Fruit fly (Drosophila melanogaster) whole organism, embryonic: ENCODE measurements around the gene ATPsyngamma.

Source experiments
- BEAF-32 ChIP-seq: fragments of 200-800 bp; sonication (Bioruptor generic); optimal IDR thresholded peaks from 3 replicates; lab custom pipeline; 2017; ENCODE audit warnings: missing biosample characterization, missing genetic modification characterization, mild to moderate bottlenecking, moderate library complexity, missing genetic modification reagents
- Bdp1 ChIP-seq: fragments of 200-800 bp; sonication (Bioruptor generic); optimal IDR thresholded peaks from 3 replicates; lab custom pipeline; 2016; ENCODE audit warnings: missing biosample characterization, missing genetic modification characterization
- CG10565 ChIP-seq: fragments of 200-800 bp; sonication (Bioruptor generic); optimal IDR thresholded peaks from 3 replicates; lab custom pipeline; 2016; ENCODE audit warnings: missing biosample characterization, mild to moderate bottlenecking, missing genetic modification characterization
- CG11504 ChIP-seq: fragments of 200-800 bp; sonication (Bioruptor generic); optimal IDR thresholded peaks from 3 replicates; lab custom pipeline; 2019; ENCODE audit warnings: missing biosample characterization, mild to moderate bottlenecking, missing genetic modification characterization, moderate library complexity
- CG11560 ChIP-seq: fragments of 200-800 bp; sonication (Bioruptor generic); IDR thresholded peaks from 3 replicates; pipeline ENCODE4 v1.3.6; 2022; ENCODE audit warnings: missing biosample characterization, missing genetic modification characterization
- CG11696 ChIP-seq: fragments of 200-800 bp; sonication (Bioruptor generic); IDR thresholded peaks from 2 replicates; pipeline ENCODE4 v1.3.6; 2022; ENCODE audit warnings: missing biosample characterization, missing genetic modification characterization
- CG12659 ChIP-seq: fragments of 200-800 bp; sonication (Bioruptor generic); optimal IDR thresholded peaks from 3 replicates; lab custom pipeline; 2017; ENCODE audit warnings: mild to moderate bottlenecking, missing biosample characterization, missing genetic modification reagents, missing genetic modification characterization
- CG18476 ChIP-seq: fragments of 200-800 bp; sonication (Bioruptor generic); optimal IDR thresholded peaks from 2 replicates; lab custom pipeline; 2016; ENCODE audit warnings: missing biosample characterization, mild to moderate bottlenecking, missing genetic modification characterization
- CG18764 ChIP-seq: fragments of 200-800 bp; sonication (Bioruptor generic); optimal IDR thresholded peaks from 3 replicates; lab custom pipeline; 2016; ENCODE audit warnings: missing biosample characterization, missing genetic modification characterization
- CG3838 ChIP-seq: fragments of 200-800 bp; sonication (Bioruptor generic); optimal IDR thresholded peaks from 3 replicates; lab custom pipeline; 2016; ENCODE audit warnings: missing biosample characterization, missing genetic modification characterization
- CG7372 ChIP-seq: fragments of 200-800 bp; sonication (Bioruptor generic); IDR thresholded peaks from 2 replicates; pipeline ENCODE4 v1.3.6; 2022; ENCODE audit warnings: missing biosample characterization, missing genetic modification characterization
- CG7745 ChIP-seq: fragments of 200-800 bp; sonication (Bioruptor generic); optimal IDR thresholded peaks from 2 replicates; lab custom pipeline; 2018; ENCODE audit warnings: missing biosample characterization, mild to moderate bottlenecking, missing genetic modification characterization, moderate library complexity
- CG7928 ChIP-seq: fragments of 200-800 bp; sonication (Bioruptor generic); optimal IDR thresholded peaks from 2 replicates; lab custom pipeline; 2017; ENCODE audit warnings: missing biosample characterization, mild to moderate bottlenecking, missing genetic modification characterization
- CG8290 ChIP-seq, 3 experiments: fragments of 200-800 bp; sonication (Bioruptor generic); optimal IDR thresholded peaks; 2 replicates each; lab custom pipeline; 2016 to 2019; ENCODE audit warnings: missing biosample characterization in 3 of 3, missing genetic modification characterization in 3 of 3, mild to moderate bottlenecking in 2 of 3, moderate library complexity in 1 of 3
- CG8359 ChIP-seq: fragments of 200-800 bp; sonication (Bioruptor generic); optimal IDR thresholded peaks from 2 replicates; lab custom pipeline; 2017; ENCODE audit warnings: missing biosample characterization, mild to moderate bottlenecking, missing genetic modification characterization, borderline replicate concordance
- CG8478 ChIP-seq: fragments of >200 bp; optimal IDR thresholded peaks from 2 replicates; lab custom pipeline; 2018
- CG8924 ChIP-seq: fragments of 200-800 bp; optimal IDR thresholded peaks from 3 replicates; lab custom pipeline; 2019; ENCODE audit warnings: missing biosample characterization, mild to moderate bottlenecking, missing genetic modification characterization, moderate library complexity
- CG9727 ChIP-seq: fragments of 200-800 bp; sonication (Bioruptor generic); optimal IDR thresholded peaks from 3 replicates; lab custom pipeline; 2017; ENCODE audit warnings: missing biosample characterization, mild to moderate bottlenecking, missing genetic modification characterization
- Camta ChIP-seq: fragments of 200-800 bp; sonication (Bioruptor generic); optimal IDR thresholded peaks from 2 replicates; lab custom pipeline; 2016; ENCODE audit warnings: missing biosample characterization, missing genetic modification characterization
- Dad ChIP-seq: fragments of 200-800 bp; sonication (Bioruptor generic); optimal IDR thresholded peaks from 3 replicates; lab custom pipeline; 2016; ENCODE audit warnings: missing biosample characterization, missing genetic modification characterization
- Dek ChIP-seq: fragments of 200-800 bp; sonication (Bioruptor generic); optimal IDR thresholded peaks from 3 replicates; lab custom pipeline; 2019; ENCODE audit warnings: missing biosample characterization, mild to moderate bottlenecking, missing genetic modification characterization, moderate library complexity
- Fer2 ChIP-seq: fragments of 200-800 bp; sonication (Bioruptor generic); optimal IDR thresholded peaks from 2 replicates; lab custom pipeline; 2018; ENCODE audit warnings: missing biosample characterization, mild to moderate bottlenecking, missing genetic modification characterization, moderate library complexity
- HLH54F ChIP-seq: fragments of 200-800 bp; sonication (Bioruptor generic); optimal IDR thresholded peaks from 3 replicates; lab custom pipeline; 2016; ENCODE audit warnings: missing biosample characterization, missing genetic modification characterization
- Hr51 ChIP-seq, 2 experiments: fragments of 200-800 bp; sonication (Bioruptor generic); optimal IDR thresholded peaks; 2 replicates in 1 of 2; 3 replicates in 1 of 2; lab custom pipeline; 2016 to 2018; ENCODE audit warnings: missing biosample characterization in 2 of 2, missing genetic modification characterization in 2 of 2, mild to moderate bottlenecking in 1 of 2, moderate library complexity in 1 of 2
- Jarid2 ChIP-seq: fragments of 200-800 bp; sonication (Bioruptor generic); optimal IDR thresholded peaks from 3 replicates; lab custom pipeline; 2017; ENCODE audit warnings: mild to moderate bottlenecking, missing biosample characterization, missing genetic modification reagents, missing genetic modification characterization
- Lim3 ChIP-seq: fragments of 200-800 bp; sonication (Bioruptor generic); IDR thresholded peaks from 2 replicates; pipeline ENCODE4 v1.3.6; 2022; ENCODE audit warnings: missing biosample characterization, missing genetic modification characterization
- Med ChIP-seq: fragments of 200-800 bp; sonication (Bioruptor generic); peaks from one replicate; lab custom pipeline; 2016; ENCODE audit warnings: missing biosample characterization, missing genetic modification characterization, mild to moderate bottlenecking, inconsistent platforms, moderate library complexity
- Mrtf ChIP-seq: fragments of 200-800 bp; sonication (Bioruptor generic); IDR thresholded peaks from 3 replicates; pipeline ENCODE4 v1.3.6; 2022; ENCODE audit warnings: missing biosample characterization, missing genetic modification characterization
- Neu2 ChIP-seq: fragments of 200-800 bp; sonication (Bioruptor generic); optimal IDR thresholded peaks from 3 replicates; lab custom pipeline; 2016; ENCODE audit warnings: missing biosample characterization, missing genetic modification characterization, borderline replicate concordance
- Oaz ChIP-seq: fragments of 200-800 bp; sonication (Bioruptor generic); IDR thresholded peaks from 2 replicates; pipeline ENCODE4 v1.3.6; 2022; ENCODE audit warnings: missing biosample characterization, missing genetic modification characterization
- Ptx1 ChIP-seq: fragments of 200-800 bp; sonication (Bioruptor generic); IDR thresholded peaks from 2 replicates; pipeline ENCODE4 v1.3.6; 2022; ENCODE audit warnings: missing biosample characterization, missing genetic modification characterization
- Sry-β ChIP-seq: fragments of 200-800 bp; sonication (Bioruptor generic); optimal IDR thresholded peaks from 2 replicates; lab custom pipeline; 2018; ENCODE audit warnings: missing biosample characterization, mild to moderate bottlenecking, missing genetic modification characterization, moderate library complexity
- ap ChIP-seq: fragments of 200-800 bp; sonication (Bioruptor generic); IDR thresholded peaks from 2 replicates; pipeline ENCODE4 v1.3.6; 2022; ENCODE audit warnings: missing biosample characterization, missing genetic modification characterization
- cg ChIP-seq: fragments of 200-800 bp; sonication (Bioruptor generic); optimal IDR thresholded peaks from 3 replicates; lab custom pipeline; 2019; ENCODE audit warnings: missing biosample characterization, mild to moderate bottlenecking, missing genetic modification characterization, moderate library complexity
- chn ChIP-seq: fragments of 200-800 bp; sonication (Bioruptor generic); optimal IDR thresholded peaks from 2 replicates; lab custom pipeline; 2016; ENCODE audit warnings: missing biosample characterization, missing genetic modification characterization
- danr ChIP-seq: fragments of 200-800 bp; sonication (Bioruptor generic); IDR thresholded peaks from 2 replicates; pipeline ENCODE4 v1.3.6; 2022; ENCODE audit warnings: missing biosample characterization, missing genetic modification characterization
- disco-r ChIP-seq: fragments of 200-800 bp; sonication (Bioruptor generic); optimal IDR thresholded peaks from 2 replicates; lab custom pipeline; 2016; ENCODE audit warnings: missing biosample characterization, missing genetic modification characterization
- fu2 ChIP-seq: fragments of 200-800 bp; sonication (Bioruptor generic); optimal IDR thresholded peaks from 2 replicates; lab custom pipeline; 2016; ENCODE audit warnings: missing biosample characterization, missing genetic modification characterization
- gcm2 ChIP-seq: fragments of 200-800 bp; sonication (Bioruptor generic); optimal IDR thresholded peaks from 2 replicates; lab custom pipeline; 2016; ENCODE audit warnings: missing biosample characterization, missing genetic modification characterization
- hb ChIP-seq: fragments of 200-800 bp; sonication (Bioruptor generic); IDR thresholded peaks from 3 replicates; pipeline ENCODE4 v1.3.6; 2022; ENCODE audit warnings: missing biosample characterization, missing genetic modification characterization; ENCODE audit not compliant: partially characterized antibody
- her ChIP-seq: fragments of 200-800 bp; sonication (Bioruptor generic); optimal IDR thresholded peaks from 2 replicates; lab custom pipeline; 2016; ENCODE audit warnings: missing biosample characterization, missing genetic modification characterization
- hkb ChIP-seq, 2 experiments: fragments of 200-800 bp in 1 of 2; fragments of >200 bp in 1 of 2; sonication (Bioruptor generic) in 1 of 2; IDR thresholded peaks in 1 of 2; optimal IDR thresholded peaks in 1 of 2; 2 replicates each; pipeline versions ENCODE4 v1.3.6 to Lab custom; 2017 to 2022; ENCODE audit warnings: missing biosample characterization in 1 of 2, missing genetic modification characterization in 1 of 2
- klu ChIP-seq: fragments of 200-800 bp; sonication (Bioruptor generic); IDR thresholded peaks from 2 replicates; pipeline ENCODE4 v1.3.6; 2022; ENCODE audit warnings: missing biosample characterization, missing genetic modification characterization
- lola ChIP-seq, 3 experiments: fragments of >200 bp in 2 of 3; fragments of 200-800 bp in 1 of 3; sonication (Bioruptor generic) in 1 of 3; optimal IDR thresholded peaks; 2 replicates each; lab custom pipeline; 2017 to 2019; ENCODE audit warnings: missing biosample characterization in 3 of 3, missing genetic modification characterization in 3 of 3, mild to moderate bottlenecking in 1 of 3, moderate library complexity in 1 of 3
- nom ChIP-seq: fragments of 200-800 bp; sonication (Bioruptor generic); optimal IDR thresholded peaks from 2 replicates; lab custom pipeline; 2017; ENCODE audit warnings: missing biosample characterization, missing genetic modification characterization, mild to moderate bottlenecking, moderate library complexity, missing genetic modification reagents
- peb ChIP-seq: fragments of 200-800 bp; sonication (Bioruptor generic); IDR thresholded peaks from 2 replicates; pipeline ENCODE4 v1.3.6; 2022; ENCODE audit warnings: missing biosample characterization, missing genetic modification characterization
- phol ChIP-seq: fragments of 200-800 bp; sonication (Bioruptor generic); optimal IDR thresholded peaks from 3 replicates; lab custom pipeline; 2018; ENCODE audit warnings: missing biosample characterization, mild to moderate bottlenecking, missing genetic modification characterization, moderate library complexity
- sens ChIP-seq: fragments of 200-800 bp; sonication (Bioruptor generic); peaks from one replicate; lab custom pipeline; 2016; ENCODE audit warnings: missing biosample characterization, missing genetic modification characterization
- slbo ChIP-seq: fragments of 200-800 bp; sonication (Bioruptor generic); IDR thresholded peaks from 2 replicates; pipeline ENCODE4 v1.3.6; 2022; ENCODE audit warnings: missing biosample characterization, missing genetic modification characterization
- sr ChIP-seq: fragments of 200-800 bp; sonication (Bioruptor generic); IDR thresholded peaks from 3 replicates; pipeline ENCODE4 v1.3.6; 2022; ENCODE audit warnings: missing biosample characterization, missing genetic modification characterization
- unc-4 ChIP-seq: fragments of 200-800 bp; sonication (Bioruptor generic); IDR thresholded peaks from 2 replicates; pipeline ENCODE4 v1.3.6; 2022; ENCODE audit warnings: missing biosample characterization, missing genetic modification characterization; ENCODE audit not compliant: partially characterized antibody

ATPsyngamma gene

dm6 chr3R:29711434-29711833 is 37.5 kb downstream of the ATPsyngamma start (continued):
- TF ChIP-seq Lim3 (GFP tag; lab: Robert Waterston, UW) = no peak
- no peak for TF ChIP-seq sr (GFP tag; lab: Robert Waterston, UW)
- TF ChIP-seq CG8290 (GFP tag; optimal IDR thresholded peaks at IDR 0.05; lab: Kevin White, UChicago) = no peak
- TF ChIP-seq CG8290 (tag; optimal IDR thresholded peaks at IDR 0.05; lab: Kevin White, UChicago) = no peak
- TF ChIP-seq Jarid2 (GFP tag; lab: Kevin White, UChicago) = no peak
- no peak for TF ChIP-seq HLH54F (GFP tag; lab: Kevin White, UChicago)
- no peak for TF ChIP-seq Dek (tag; lab: Kevin White, UChicago)
- no peak for TF ChIP-seq CG7928 (GFP tag; lab: Kevin White, UChicago)
- TF ChIP-seq klu = no peak
- TF ChIP-seq sens (GFP tag; lab: Kevin White, UChicago) = peak; percentile 81
- TF ChIP-seq Camta = peak; percentile 2
- peak in 1 of 3 experiments; percentile 41 for TF ChIP-seq lola (GFP tag; optimal IDR thresholded peaks at IDR 0.05; lab: Kevin White, UChicago)
- TF ChIP-seq Neu2 = no peak
- TF ChIP-seq ap = no peak
- TF ChIP-seq CG3838 = no peak
- TF ChIP-seq Oaz (GFP tag; lab: Robert Waterston, UW) = no peak
- no peak for TF ChIP-seq cg (GFP tag; lab: Kevin White, UChicago)
- TF ChIP-seq CG11504 (tag; lab: Kevin White, UChicago) = peak; percentile 32
- no peak for TF ChIP-seq Mrtf
- no peak for TF ChIP-seq hkb (optimal IDR thresholded peaks at IDR 0.05; lab: Kevin White, UChicago)
- TF ChIP-seq hkb (GFP tag; IDR thresholded peaks at IDR 0.05; lab: Robert Waterston, UW) = no peak
- no peak for TF ChIP-seq CG8478 (lab: Kevin White, UChicago)
- TF ChIP-seq Fer2 (tag; lab: Kevin White, UChicago) = no peak
- TF ChIP-seq CG8924 (tag; lab: Kevin White, UChicago) = no peak
- TF ChIP-seq BEAF-32 = no peak
- peak; percentile 53 for TF ChIP-seq Med (GFP tag; lab: Kevin White, UChicago)
- TF ChIP-seq CG10565 (GFP tag; lab: Kevin White, UChicago) = no peak
- no peak for TF ChIP-seq Bdp1 (GFP tag; lab: Kevin White, UChicago)
- TF ChIP-seq phol (tag; lab: Kevin White, UChicago) = peak; percentile 19
- no peak for TF ChIP-seq unc-4 (GFP tag; lab: Robert Waterston, UW)
- peak; percentile 33; the same call in 1 of the 2 replicates for TF ChIP-seq Ptx1
- TF ChIP-seq Hr51 (GFP tag; optimal IDR thresholded peaks at IDR 0.05; lab: Kevin White, UChicago) = no peak
- no peak for TF ChIP-seq danr (GFP tag; lab: Robert Waterston, UW)
- TF ChIP-seq chn = peak; percentile 6
- no peak for TF ChIP-seq her (GFP tag; lab: Kevin White, UChicago)
- no peak for TF ChIP-seq peb
- no peak for TF ChIP-seq slbo
- TF ChIP-seq CG8359 (GFP tag; lab: Kevin White, UChicago) = no peak
- TF ChIP-seq CG9727 (GFP tag; lab: Kevin White, UChicago) = peak; percentile 5
- no peak for TF ChIP-seq fu2 (GFP tag; lab: Kevin White, UChicago)
- TF ChIP-seq CG12659 (GFP tag; lab: Kevin White, UChicago) = no peak
- no peak for TF ChIP-seq hb (GFP tag; lab: Robert Waterston, UW)
- no peak for TF ChIP-seq Sry-β
- no peak for TF ChIP-seq nom
- no peak for TF ChIP-seq CG18476 (GFP tag; lab: Kevin White, UChicago)
- no peak for TF ChIP-seq disco-r (GFP tag; lab: Kevin White, UChicago)
- TF ChIP-seq CG7745 = no peak
- no peak for TF ChIP-seq CG11560
- no peak for TF ChIP-seq Dad (GFP tag; lab: Kevin White, UChicago)
- no peak for TF ChIP-seq CG11696 (GFP tag; lab: Robert Waterston, UW)
- no peak for TF ChIP-seq CG7372 (GFP tag; lab: Robert Waterston, UW)
- TF ChIP-seq gcm2 (GFP tag; lab: Kevin White, UChicago) = no peak
- TF ChIP-seq CG18764 (GFP tag; lab: Kevin White, UChicago) = no peak
